Fruit fly (Drosophila melanogaster): ENCODE results near the gene CG32756.

The CG32756 gene

dm6 chrX:5916494-5917309, 28.8 kb upstream of the CG32756 start, which contains the start of the genes Shmt and CG3726 (continued):
- TF ChIP-seq Sin3A (optimal IDR thresholded peaks at IDR 0.05) (peak; percentile 4), Dll (GFP tag; IDR thresholded peaks at IDR 0.05; ENCODE audit: partially characterized antibody) (no peak), CG2875 (GFP tag; optimal IDR thresholded peaks at IDR 0.05) (no peak), CG7372 (GFP tag; IDR thresholded peaks at IDR 0.05) (no peak), Doc3 (GFP tag; IDR thresholded peaks at IDR 0.05; ENCODE audit: partially characterized antibody) (no peak), HLHmδ (GFP tag; optimal IDR thresholded peaks at IDR 0.05) (no peak)

DNA sequence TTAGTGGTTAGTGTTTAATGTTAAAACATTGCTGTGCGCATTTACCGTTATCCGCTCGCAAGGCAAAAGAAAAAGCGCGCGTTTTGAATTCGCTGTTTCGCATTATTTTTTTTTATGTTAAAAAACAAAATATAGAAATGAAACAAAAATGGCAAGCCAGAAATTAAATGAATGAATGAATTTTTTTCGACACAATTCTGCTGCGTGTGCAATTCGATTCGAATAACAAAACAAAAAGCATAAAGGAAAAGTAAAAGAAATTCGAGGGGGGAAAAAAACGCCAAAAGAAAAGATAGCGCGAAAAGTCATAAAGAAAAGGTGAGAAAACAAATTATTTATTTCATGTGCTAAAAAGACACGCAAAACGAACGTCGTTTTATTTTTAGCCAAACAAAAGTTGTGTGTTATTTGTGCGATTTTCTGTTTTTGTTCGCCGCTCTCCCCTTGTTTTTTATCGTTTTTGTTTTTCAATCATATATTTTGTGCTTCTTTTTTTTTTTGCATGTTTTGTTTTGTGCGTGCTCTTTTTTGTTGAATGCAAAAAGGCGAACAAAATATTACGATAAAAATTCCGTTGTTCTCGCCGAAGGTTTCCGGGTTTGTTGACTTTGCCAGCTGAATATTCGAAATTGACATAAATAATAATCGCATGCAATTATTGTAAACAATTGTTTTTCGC, 28.0 kb upstream of the CG32756 start:
- no peak for TF ChIP-seq CG7786 (GFP tag; optimal IDR thresholded peaks at IDR 0.05)
- TF ChIP-seq Ets65A (GFP tag): peak; percentile 33
- TF ChIP-seq salm (tag; optimal IDR thresholded peaks at IDR 0.05): no peak
- TF ChIP-seq twi (tag; optimal IDR thresholded peaks at IDR 0.05): no peak
- TF ChIP-seq Hr51 (GFP tag; optimal IDR thresholded peaks at IDR 0.05): no peak
- TF ChIP-seq CG18764 (GFP tag; optimal IDR thresholded peaks at IDR 0.05): no peak
- no peak for TF ChIP-seq cad (GFP tag; optimal IDR thresholded peaks at IDR 0.05)
- no peak for TF ChIP-seq CG2889 (GFP tag; IDR thresholded peaks at IDR 0.05)
- TF ChIP-seq Atf3 (GFP tag; optimal IDR thresholded peaks at IDR 0.05): no peak
- peak; percentile 4 for TF ChIP-seq nom (GFP tag; optimal IDR thresholded peaks at IDR 0.05)
- no peak for TF ChIP-seq NC2α (GFP tag; optimal IDR thresholded peaks at IDR 0.05)
- TF ChIP-seq CG12391 (tag; optimal IDR thresholded peaks at IDR 0.05): no peak
- no peak for TF ChIP-seq Doc2 (GFP tag; IDR thresholded peaks at IDR 0.05)
- no peak for TF ChIP-seq da (GFP tag; optimal IDR thresholded peaks at IDR 0.05)
- peak; percentile 20; the same call in 1 of the 2 replicates for TF ChIP-seq Atf6 (GFP tag; IDR thresholded peaks at IDR 0.05)

dm6 chrX:5918499-5919126, 26.9 kb upstream of the CG32756 start:
- TF ChIP-seq wek (GFP tag; optimal IDR thresholded peaks at IDR 0.05): peak; percentile 93
- TF ChIP-seq CG7357 (GFP tag; IDR thresholded peaks at IDR 0.05): peak; percentile 98
- peak; percentile 97 for TF ChIP-seq psq (GFP tag; optimal IDR thresholded peaks at IDR 0.05)
- TF ChIP-seq vnd (GFP tag; IDR thresholded peaks at IDR 0.05; ENCODE audit: partially characterized antibody): peak; percentile 83
- TF ChIP-seq CG8944 (GFP tag; optimal IDR thresholded peaks at IDR 0.05): peak; percentile 99
- TF ChIP-seq zen (tag; optimal IDR thresholded peaks at IDR 0.05): peak; percentile 97
- TF ChIP-seq Med (GFP tag): peak; percentile 100
- peak; percentile 98 for TF ChIP-seq Atf-2 (GFP tag; optimal IDR thresholded peaks at IDR 0.05)
- peak; percentile 97 for TF ChIP-seq CG17568 (GFP tag; optimal IDR thresholded peaks at IDR 0.05)
- TF ChIP-seq crp (GFP tag; optimal IDR thresholded peaks at IDR 0.05): peak in 1 of 2 experiments; percentile 72
- peak; percentile 99 for TF ChIP-seq CG5953 (GFP tag; IDR thresholded peaks at IDR 0.05)
- peak; percentile 99 for TF ChIP-seq CG4617 (GFP tag; optimal IDR thresholded peaks at IDR 0.05; ENCODE audit: borderline replicate concordance)
- peak; percentile 95 for TF ChIP-seq Hmx (GFP tag; optimal IDR thresholded peaks at IDR 0.05)
- peak; percentile 98 for TF ChIP-seq dan (GFP tag; IDR thresholded peaks at IDR 0.05)
- peak; percentile 97 for TF ChIP-seq CG1024 (GFP tag; IDR thresholded peaks at IDR 0.05)
- TF ChIP-seq sd (tag; optimal IDR thresholded peaks at IDR 0.05): peak; percentile 96
- TF ChIP-seq CG18619 (GFP tag; optimal IDR thresholded peaks at IDR 0.05): peak; percentile 98
- peak; percentile 99 for TF ChIP-seq CG3847 (GFP tag; IDR thresholded peaks at IDR 0.05)
- TF ChIP-seq CG9437 (GFP tag; optimal IDR thresholded peaks at IDR 0.05): peak; percentile 91
- peak; percentile 97 for TF ChIP-seq en (GFP tag; optimal IDR thresholded peaks at IDR 0.05)
- TF ChIP-seq Dip2 (GFP tag; IDR thresholded peaks at IDR 0.05): peak; percentile 81
- peak; percentile 98 for TF ChIP-seq CG12744 (GFP tag; optimal IDR thresholded peaks at IDR 0.05)
- TF ChIP-seq D19A (tag; optimal IDR thresholded peaks at IDR 0.05): peak; percentile 94
- TF ChIP-seq bbx (GFP tag; IDR thresholded peaks at IDR 0.05; ENCODE audit: partially characterized antibody): peak; percentile 82
- TF ChIP-seq CG9876 (GFP tag; optimal IDR thresholded peaks at IDR 0.05): peak; percentile 97
